Worm (Caenorhabditis elegans): Measurements from ENCODE around the gene K09E2.1.

ce11 chrX:8709424-8709823, 27.7 kb downstream of the K09E2.1 start, which contains the start of gene kreg-1:
- TF ChIP-seq ref-1 (GFP tag; conservative IDR thresholded peaks at IDR 0.05) (no peak), tab-1 (GFP tag; IDR thresholded peaks at IDR 0.05) (no peak), klf-2 (GFP tag; conservative IDR thresholded peaks at IDR 0.05) (no peak), flt-1 (GFP tag; IDR thresholded peaks at IDR 0.05) (no peak)

Data from whole organism, midembryonic.